Worm (Caenorhabditis elegans) whole organism, midembryonic: ENCODE results near the gene wsp-1.

Experiments
- T22C8.4 ChIP-seq: fragments of 200-800 bp; sonication (Bioruptor generic); IDR thresholded peaks from 2 replicates; pipeline ENCODE4 v1.3.6; 2022; ENCODE audit warnings: missing genetic modification characterization, missing compliant biosample characterization
- cog-1 ChIP-seq: sonication (generic microtip); optimal IDR thresholded peaks from 2 replicates; lab custom pipeline; 2016; ENCODE audit warnings: missing genetic modification characterization, missing compliant biosample characterization
- flt-1 ChIP-seq: fragments of 200-800 bp; sonication (Bioruptor generic); IDR thresholded peaks from 2 replicates; pipeline ENCODE4 v1.3.6; 2022; ENCODE audit warnings: missing genetic modification characterization, missing compliant biosample characterization
- klf-2 ChIP-seq: fragments of 200-800 bp; sonication (Bioruptor generic); conservative IDR thresholded peaks from 2 replicates; pipeline ENCODE4 v1.3.6; 2022; ENCODE audit warnings: missing genetic modification reagents, missing genetic modification characterization, missing compliant biosample characterization
- med-1 ChIP-seq: sonication (generic microtip); optimal IDR thresholded peaks from 2 replicates; lab custom pipeline; 2017; ENCODE audit warnings: missing genetic modification characterization, mild to moderate bottlenecking, missing compliant biosample characterization, antibody characterized with exemption, missing genetic modification reagents; ENCODE audit not compliant: insufficient read depth
- ref-1 ChIP-seq: fragments of 200-800 bp; sonication (Bioruptor generic); conservative IDR thresholded peaks from 2 replicates; pipeline ENCODE4 v1.3.6; 2022; ENCODE audit warnings: missing genetic modification reagents, missing genetic modification characterization, missing compliant biosample characterization
- tab-1 ChIP-seq: fragments of 200-800 bp; sonication (Bioruptor generic); IDR thresholded peaks from 2 replicates; pipeline ENCODE4 v1.3.6; 2022; ENCODE audit warnings: missing genetic modification characterization, missing compliant biosample characterization
- ztf-23 ChIP-seq: fragments of 200-800 bp; sonication (Bioruptor generic); IDR thresholded peaks from 2 replicates; pipeline ENCODE4 v1.3.6; 2022; ENCODE audit warnings: missing genetic modification reagents, missing genetic modification characterization, missing compliant biosample characterization
- ztf-29 ChIP-seq: fragments of 200-800 bp; sonication (Bioruptor generic); IDR thresholded peaks from 2 replicates; pipeline ENCODE4 v1.3.6; 2022; ENCODE audit warnings: missing genetic modification reagents, missing genetic modification characterization, missing compliant biosample characterization

Gene wsp-1

DNA sequence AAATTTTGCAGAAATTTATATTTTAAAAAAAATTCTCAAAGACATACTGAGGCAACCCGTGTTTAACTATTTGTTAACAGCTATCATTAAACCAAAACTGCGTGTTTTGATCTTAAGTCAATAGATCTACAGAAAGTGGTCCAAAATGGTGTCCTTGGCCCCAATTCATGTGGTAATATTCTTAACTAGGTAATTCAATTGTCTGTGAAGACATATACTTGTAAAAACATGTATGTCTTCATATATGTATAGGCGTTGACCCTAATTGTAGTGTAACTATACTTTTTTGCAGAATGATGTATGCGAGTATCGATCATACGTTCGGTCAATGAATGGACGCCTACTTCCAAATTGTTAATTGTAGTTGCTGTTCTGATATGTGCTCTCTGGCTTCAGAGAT, 29.1 kb downstream of the wsp-1 start, which contains the start of gene C07G1.15:
Gene C07G1.15 (plus strand): TSS at position 301 of the 400 bp plus-strand sequence.
- TF ChIP-seq ref-1 (GFP tag; lab: Robert Waterston, UW) (no peak), T22C8.4 (no peak), med-1 (GFP tag; lab: Kevin White, UChicago) (no peak)

DNA sequence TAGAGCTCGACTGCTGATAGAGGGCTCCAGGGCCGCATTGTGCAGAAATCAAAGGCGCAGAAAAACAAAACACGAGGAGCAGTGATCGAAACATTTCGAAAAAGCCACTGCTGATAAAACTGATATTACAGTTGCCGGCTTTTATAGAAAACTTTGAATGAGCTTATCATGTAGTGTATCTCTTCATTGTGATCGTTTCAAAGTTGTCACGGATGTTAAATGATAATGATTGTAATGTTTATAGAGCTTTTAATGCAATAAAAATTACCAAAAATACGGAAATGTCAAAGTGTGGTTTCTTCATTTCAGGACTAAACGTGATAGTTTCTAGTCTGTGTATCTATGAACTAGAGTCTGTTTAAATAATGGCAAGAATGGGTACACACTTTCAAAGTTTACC, 30.1 kb downstream of the wsp-1 start, which contains the start of gene clec-52:
Gene clec-52 (minus strand): TSS at position 101 of the 400 bp plus-strand sequence.
- TF ChIP-seq ztf-23 (GFP tag; lab: Robert Waterston, UW) (no peak), tab-1 (GFP tag; lab: Robert Waterston, UW) (no peak), T22C8.4 (no peak), flt-1 (GFP tag; lab: Robert Waterston, UW) (no peak), ref-1 (GFP tag; lab: Robert Waterston, UW) (no peak), klf-2 (no peak), ztf-29 (no peak), med-1 (GFP tag; lab: Kevin White, UChicago) (no peak), cog-1 (tag; lab: Kevin White, UChicago) (no peak)

DNA sequence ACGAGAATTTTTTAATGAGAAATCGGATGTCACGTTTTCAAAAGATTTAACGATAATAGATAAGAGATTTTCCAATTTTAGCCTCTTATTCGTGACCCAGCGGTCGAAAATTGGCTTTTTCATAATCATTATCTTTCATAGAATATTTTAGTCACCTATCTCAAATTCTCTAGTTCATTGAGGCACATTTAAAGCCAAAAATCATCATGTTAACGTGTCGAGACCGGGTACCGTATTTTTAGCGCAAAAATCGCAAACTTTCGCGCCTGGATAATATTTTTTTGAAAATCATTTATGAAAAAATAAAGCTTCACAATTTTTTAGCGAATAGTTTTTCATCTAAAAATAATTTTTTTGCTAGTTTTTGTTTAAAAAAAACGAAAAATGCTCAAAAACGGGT, 32.8 kb downstream of the wsp-1 start, which contains the start of gene B0218.7:
Gene B0218.7 (minus strand): TSS at position 101 of the 400 bp plus-strand sequence.
- TF ChIP-seq klf-2 (no peak), cog-1 (tag; lab: Kevin White, UChicago) (no peak), ref-1 (GFP tag; lab: Robert Waterston, UW) (no peak), ztf-23 (GFP tag; lab: Robert Waterston, UW) (no peak), ztf-29 (no peak)

DNA sequence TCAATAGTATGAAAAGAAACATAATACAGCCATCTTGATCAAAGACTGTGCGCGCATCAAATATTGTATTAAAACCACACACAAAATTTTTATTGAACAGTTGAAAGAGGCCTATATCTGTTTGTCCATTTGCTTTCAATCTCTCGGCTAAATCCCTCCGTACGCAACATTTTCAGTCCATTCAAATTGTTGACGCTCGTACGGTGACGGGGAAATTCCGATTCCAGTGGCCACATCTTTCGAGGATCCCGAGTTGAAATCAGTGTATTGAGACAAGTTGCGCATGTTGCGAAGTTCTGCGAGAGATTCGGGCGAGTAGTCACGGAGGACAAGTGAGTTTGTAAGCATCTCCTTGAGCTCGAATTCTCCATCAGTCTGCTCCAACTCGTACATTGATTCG, 34.2 kb downstream of the wsp-1 start:
- TF ChIP-seq med-1 (GFP tag; lab: Kevin White, UChicago) = no peak
- TF ChIP-seq tab-1 (GFP tag; lab: Robert Waterston, UW) = no peak
- TF ChIP-seq ref-1 (GFP tag; lab: Robert Waterston, UW) = no peak

DNA sequence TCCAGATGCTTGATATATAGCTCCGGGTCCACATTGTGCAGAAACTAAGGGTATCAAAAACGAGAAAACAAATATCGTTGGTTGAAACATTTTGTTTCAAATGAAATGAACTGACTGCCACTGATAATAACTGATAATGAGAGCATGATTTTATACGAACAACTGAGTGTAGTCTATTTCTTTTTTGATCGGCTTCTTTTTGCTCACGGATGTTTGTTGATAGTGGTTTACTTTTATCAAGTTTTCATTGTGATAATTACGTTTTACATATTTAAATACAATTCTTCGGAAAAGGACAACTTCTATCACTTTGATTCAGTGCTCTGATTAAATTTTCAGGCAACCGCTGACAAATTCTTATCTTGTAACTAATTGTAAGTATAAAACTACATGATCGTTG, 35.1 kb downstream of the wsp-1 start, which contains the start of gene clec-51:
Gene clec-51 (minus strand): TSS at position 114 of the 400 bp plus-strand sequence.
- TF ChIP-seq med-1 (GFP tag; lab: Kevin White, UChicago) (no peak), T22C8.4 (no peak), cog-1 (tag; lab: Kevin White, UChicago) (no peak), flt-1 (GFP tag; lab: Robert Waterston, UW) (no peak), ztf-29 (no peak), ztf-23 (GFP tag; lab: Robert Waterston, UW) (no peak), tab-1 (GFP tag; lab: Robert Waterston, UW) (no peak), ref-1 (GFP tag; lab: Robert Waterston, UW) (no peak), klf-2 (no peak)

DNA sequence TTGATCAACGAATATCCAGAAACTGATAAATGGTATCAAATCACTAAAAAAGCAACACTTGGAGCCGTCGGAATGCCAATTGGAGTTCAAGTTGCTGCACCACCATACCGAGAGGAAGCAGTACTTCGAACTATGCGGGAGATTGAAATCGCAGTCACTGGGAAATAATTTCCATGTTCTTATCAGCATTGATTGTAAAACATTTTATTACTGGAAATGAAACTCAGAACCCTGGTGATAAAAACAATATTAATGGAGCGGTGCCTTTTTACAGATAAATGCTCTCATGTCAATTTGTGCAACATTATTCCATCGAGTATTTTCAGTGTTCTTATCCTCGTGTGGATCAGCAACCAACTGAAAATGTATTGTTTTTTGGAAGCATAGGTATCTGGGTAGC, 37.0 kb downstream of the wsp-1 start:
- no peak for TF ChIP-seq cog-1 (tag; lab: Kevin White, UChicago)

DNA sequence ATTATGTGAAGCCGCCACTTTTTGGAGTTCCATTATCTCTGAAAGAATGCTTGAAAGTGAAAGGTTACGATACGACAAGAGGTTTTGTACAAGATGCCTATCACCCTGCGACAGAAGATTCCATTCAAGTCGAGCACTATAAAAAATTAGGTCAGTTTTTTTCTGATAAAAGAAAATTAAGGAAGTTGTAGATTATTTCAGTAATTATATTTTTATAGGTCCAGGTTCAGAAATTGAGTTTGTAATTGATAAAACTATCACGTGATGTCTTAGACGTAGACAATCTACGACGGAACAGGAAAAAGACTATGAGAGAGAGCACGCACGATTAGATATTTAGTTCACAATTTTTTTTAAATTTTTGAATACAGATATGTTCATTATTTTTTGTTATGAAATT, 38.8 kb downstream of the wsp-1 start:
- no peak for TF ChIP-seq ztf-29
- TF ChIP-seq ztf-23 (GFP tag; lab: Robert Waterston, UW) = no peak
- no peak for TF ChIP-seq cog-1 (tag; lab: Kevin White, UChicago)
- no peak for TF ChIP-seq klf-2
- TF ChIP-seq ref-1 (GFP tag; lab: Robert Waterston, UW) = no peak
- TF ChIP-seq flt-1 (GFP tag; lab: Robert Waterston, UW) = no peak

DNA sequence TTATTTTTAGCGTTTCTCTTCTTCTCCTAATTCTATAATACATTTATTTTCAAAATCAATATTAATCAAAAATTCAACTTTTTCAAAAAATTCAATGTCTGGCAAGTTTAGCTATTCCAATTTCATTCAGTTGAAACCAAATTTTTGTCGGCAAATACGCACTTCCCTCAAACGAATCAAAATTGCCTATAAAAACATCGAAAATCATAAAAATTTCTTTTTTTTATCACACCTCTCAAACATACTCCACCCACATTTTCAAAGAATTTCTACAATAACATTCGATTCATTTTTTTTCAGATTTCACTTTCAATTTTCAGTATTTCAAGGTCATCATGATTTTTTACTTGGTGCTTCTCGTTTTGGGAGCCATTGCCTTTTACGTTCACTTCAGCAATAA, 39.7 kb downstream of the wsp-1 start, which contains the start of gene faah-1:
Gene faah-1 (plus strand): TSS at position 301 of the 400 bp plus-strand sequence.
- TF ChIP-seq T22C8.4 = no peak
- no peak for TF ChIP-seq ref-1 (GFP tag; lab: Robert Waterston, UW)
- TF ChIP-seq flt-1 (GFP tag; lab: Robert Waterston, UW) = no peak
- no peak for TF ChIP-seq ztf-23 (GFP tag; lab: Robert Waterston, UW)
- no peak for TF ChIP-seq cog-1 (tag; lab: Kevin White, UChicago)
- TF ChIP-seq klf-2 = no peak
- TF ChIP-seq tab-1 (GFP tag; lab: Robert Waterston, UW) = no peak
- TF ChIP-seq ztf-29 = no peak
- no peak for TF ChIP-seq med-1 (GFP tag; lab: Kevin White, UChicago)

DNA sequence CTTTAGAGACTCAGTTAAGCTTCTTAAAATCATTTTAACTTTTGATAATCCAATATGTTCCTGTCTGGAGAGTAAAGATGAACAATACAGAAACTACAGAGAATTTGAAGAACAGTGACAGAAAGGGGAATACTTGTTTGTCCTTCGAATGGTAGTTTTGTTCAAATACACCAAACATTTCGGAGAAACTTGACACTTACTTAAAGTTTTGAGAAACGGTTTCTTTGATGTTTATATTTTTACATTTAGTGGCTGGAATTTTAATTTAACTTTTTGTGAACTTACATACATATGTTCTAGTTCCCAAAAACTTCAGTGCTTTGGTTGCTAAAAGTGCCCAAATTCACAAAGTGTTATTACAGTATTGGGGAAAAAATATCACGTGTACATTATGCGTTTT, 41.6 kb downstream of the wsp-1 start, which contains the start of gene B0218.5:
Gene B0218.5 (minus strand): TSS at position 101 of the 400 bp plus-strand sequence.
- no peak for TF ChIP-seq ref-1 (GFP tag; lab: Robert Waterston, UW)
- no peak for TF ChIP-seq klf-2
- TF ChIP-seq ztf-29 = no peak
- TF ChIP-seq flt-1 (GFP tag; lab: Robert Waterston, UW) = no peak
- no peak for TF ChIP-seq T22C8.4
- no peak for TF ChIP-seq cog-1 (tag; lab: Kevin White, UChicago)

DNA sequence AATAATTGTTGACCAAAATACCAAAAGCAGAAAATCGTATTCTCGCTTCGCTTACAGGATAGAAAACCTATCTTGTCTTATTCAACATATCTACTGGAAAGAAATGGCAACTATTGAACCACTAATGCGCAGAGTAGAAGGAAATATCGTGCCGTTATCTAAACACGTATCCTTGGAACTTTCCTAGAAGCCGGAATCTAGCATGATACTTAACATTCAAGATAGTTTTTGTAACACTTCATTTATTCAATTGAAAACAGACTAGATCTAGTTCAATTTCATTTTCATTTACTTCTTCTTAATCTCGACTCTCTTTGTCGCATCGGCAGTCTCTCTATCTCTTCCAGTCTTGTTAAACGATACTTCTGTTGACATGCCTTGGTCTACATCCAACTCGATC, 43.8 kb downstream of the wsp-1 start:
- TF ChIP-seq cog-1 (tag; lab: Kevin White, UChicago) (no peak), ztf-29 (no peak), ztf-23 (GFP tag; lab: Robert Waterston, UW) (no peak), med-1 (GFP tag; lab: Kevin White, UChicago) (no peak), tab-1 (GFP tag; lab: Robert Waterston, UW) (no peak), flt-1 (GFP tag; lab: Robert Waterston, UW) (no peak), klf-2 (no peak)

DNA sequence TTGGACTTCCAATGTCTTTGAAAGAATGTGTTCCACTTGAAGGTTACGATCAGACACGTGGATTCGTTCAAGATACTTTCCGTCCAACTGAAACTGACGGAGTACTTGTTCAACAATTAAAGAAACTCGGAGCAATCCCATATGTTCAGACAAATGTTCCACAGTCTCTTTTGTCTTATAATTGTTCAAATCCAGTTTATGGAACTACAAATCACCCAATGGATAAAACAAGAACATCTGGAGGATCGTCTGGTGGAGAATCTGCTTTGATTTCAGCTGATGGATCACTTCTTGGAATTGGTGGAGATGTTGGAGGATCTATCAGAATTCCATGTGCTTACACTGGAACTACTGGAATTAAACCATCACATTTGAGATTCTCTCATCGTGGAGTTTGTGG, 45.6 kb downstream of the wsp-1 start:
- no peak for TF ChIP-seq T22C8.4
- no peak for TF ChIP-seq med-1 (GFP tag; lab: Kevin White, UChicago)
- no peak for TF ChIP-seq klf-2
- no peak for TF ChIP-seq tab-1 (GFP tag; lab: Robert Waterston, UW)
- no peak for TF ChIP-seq cog-1 (tag; lab: Kevin White, UChicago)
- no peak for TF ChIP-seq ztf-23 (GFP tag; lab: Robert Waterston, UW)
- TF ChIP-seq flt-1 (GFP tag; lab: Robert Waterston, UW) = no peak
- TF ChIP-seq ref-1 (GFP tag; lab: Robert Waterston, UW) = no peak
- no peak for TF ChIP-seq ztf-29
